Worm (Caenorhabditis elegans) whole organism, early embryonic: ENCODE measurements around the gene M28.10.

ENCODE experiments used
- B0310.2 ChIP-seq: sonication (generic microtip); optimal IDR thresholded peaks from 2 replicates; lab custom pipeline; 2016; ENCODE audit warnings: mild to moderate bottlenecking, missing genetic modification characterization, missing compliant biosample characterization
- F13C5.2 ChIP-seq: sonication (generic microtip); optimal IDR thresholded peaks from 2 replicates; lab custom pipeline; 2017; ENCODE audit warnings: mild to moderate bottlenecking, missing genetic modification characterization, inconsistent platforms, missing compliant biosample characterization
- aly-1 ChIP-seq: sonication (generic microtip); optimal IDR thresholded peaks from 2 replicates; lab custom pipeline; 2016; ENCODE audit warnings: missing genetic modification characterization, missing compliant biosample characterization
- ama-1 ChIP-seq: fragments of 150-350 bp; optimal IDR thresholded peaks from 2 replicates; lab custom pipeline; 2014
- ceh-13 ChIP-seq: fragments of 200-800 bp; sonication (Bioruptor generic); optimal IDR thresholded peaks from 2 replicates; lab custom pipeline; 2018; ENCODE audit warnings: mild to moderate bottlenecking, missing genetic modification characterization, missing compliant biosample characterization
- ceh-36 ChIP-seq: sonication (generic microtip); optimal IDR thresholded peaks from 2 replicates; lab custom pipeline; 2016; ENCODE audit warnings: missing genetic modification characterization, inconsistent platforms, missing compliant biosample characterization
- ets-7 ChIP-seq: sonication (generic microtip); optimal IDR thresholded peaks from 2 replicates; lab custom pipeline; 2016; ENCODE audit warnings: missing genotype, missing genetic modification characterization, missing compliant biosample characterization
- flt-1 ChIP-seq: fragments of 200-800 bp; sonication (Bioruptor generic); IDR thresholded peaks from 2 replicates; pipeline ENCODE4 v1.3.6; 2022; ENCODE audit warnings: missing genetic modification characterization, missing compliant biosample characterization
- hmbx-1 ChIP-seq: sonication (generic microtip); optimal IDR thresholded peaks from 2 replicates; lab custom pipeline; 2016; ENCODE audit warnings: mild to moderate bottlenecking, missing genetic modification characterization, missing compliant biosample characterization
- hmg-4 ChIP-seq: fragments of 200-800 bp; sonication (Bioruptor generic); optimal IDR thresholded peaks from 2 replicates; lab custom pipeline; 2018; ENCODE audit warnings: mild to moderate bottlenecking, missing genetic modification characterization, missing compliant biosample characterization
- hnd-1 ChIP-seq: sonication (generic microtip); optimal IDR thresholded peaks from 2 replicates; lab custom pipeline; 2016; ENCODE audit warnings: missing genetic modification characterization, missing compliant biosample characterization
- pes-1 ChIP-seq: fragments of 200-800 bp; sonication (Bioruptor generic); IDR thresholded peaks from 2 replicates; pipeline ENCODE4 v1.3.6; 2022; ENCODE audit warnings: missing genetic modification reagents, missing genetic modification characterization, missing compliant biosample characterization
- scrt-1 ChIP-seq: fragments of 200-800 bp; sonication (Bioruptor generic); IDR thresholded peaks from 2 replicates; pipeline ENCODE4 v1.3.6; 2022; ENCODE audit warnings: missing genetic modification characterization, missing compliant biosample characterization
- sea-1 ChIP-seq: fragments of 200-800 bp; sonication (Bioruptor generic); conservative IDR thresholded peaks from 2 replicates; pipeline ENCODE4 v1.3.6; 2022; ENCODE audit warnings: missing genetic modification characterization, missing compliant biosample characterization
- tbx-11 ChIP-seq: fragments of 200-800 bp; sonication (Bioruptor generic); IDR thresholded peaks from 2 replicates; pipeline ENCODE4 v1.3.6; 2022; ENCODE audit warnings: missing genetic modification characterization, missing compliant biosample characterization
- tbx-37 ChIP-seq: fragments of 200-800 bp; sonication (Bioruptor generic); conservative IDR thresholded peaks from 2 replicates; pipeline ENCODE4 v1.3.6; 2022; ENCODE audit warnings: missing genetic modification reagents, missing genetic modification characterization, missing compliant biosample characterization
- tra-4 ChIP-seq: sonication (generic microtip); optimal IDR thresholded peaks from 2 replicates; lab custom pipeline; 2017; ENCODE audit warnings: missing genetic modification characterization, missing compliant biosample characterization

The M28.10 gene

DNA sequence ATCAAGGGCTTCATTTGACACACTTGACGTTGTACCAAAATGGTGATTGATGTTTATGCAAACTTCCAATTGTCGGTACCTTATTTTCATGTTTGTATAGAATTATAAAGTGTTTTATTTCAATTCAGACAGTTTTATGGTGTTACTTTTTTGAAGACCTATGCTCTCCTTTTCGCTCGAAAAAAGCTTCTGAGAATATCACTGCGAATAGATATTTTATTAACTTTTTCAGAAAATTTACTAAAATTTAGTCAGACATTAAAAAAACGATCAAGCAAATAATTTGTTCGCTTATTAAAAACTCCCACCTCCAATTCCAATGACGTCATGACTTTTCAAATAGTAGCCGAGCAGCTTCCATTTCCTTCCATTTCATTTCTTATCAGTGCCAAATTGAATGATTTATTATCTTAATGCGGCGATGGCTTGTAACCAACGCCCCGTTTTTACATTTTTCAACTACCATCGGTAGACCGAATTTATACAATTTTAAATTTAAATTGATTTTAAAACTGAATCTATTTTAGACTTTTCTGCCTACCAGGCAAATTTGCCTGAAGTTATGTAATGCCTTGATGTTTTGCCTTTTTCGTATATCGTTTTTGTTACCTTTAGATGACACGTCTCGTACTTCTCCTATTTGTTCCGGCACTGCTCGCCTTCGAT is at the start of gene M28.10:
TSS of gene M28.10 (plus strand) at position 616 of the 666 bp plus-strand sequence.
- TF ChIP-seq ama-1 (lab: Kevin White, UChicago) (no peak), B0310.2 (tag; lab: Kevin White, UChicago) (no peak), hmg-4 (GFP tag; lab: Kevin White, UChicago) (no peak), tra-4 (no peak), sea-1 (GFP tag; lab: Robert Waterston, UW) (no peak), ceh-13 (GFP tag; lab: Kevin White, UChicago) (no peak)

DNA sequence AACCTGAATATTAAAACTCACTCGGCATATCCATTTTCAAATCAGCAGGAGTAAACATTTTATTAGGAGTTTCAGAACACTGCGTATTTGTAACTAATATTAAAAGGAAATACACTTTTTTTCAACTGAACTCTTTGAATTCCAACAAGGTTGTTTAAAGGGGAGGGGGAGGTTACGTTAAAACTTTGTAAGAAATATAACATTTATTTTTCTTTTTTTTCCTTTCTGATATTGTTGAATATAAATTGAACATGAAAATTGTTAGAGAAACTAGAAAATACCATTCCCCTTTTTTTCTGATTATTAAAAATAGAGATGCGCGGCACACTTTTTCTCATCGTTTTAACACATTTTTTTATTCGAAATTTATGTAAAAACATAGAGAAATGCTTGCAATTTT is 49.3 kb upstream of the M28.10 start, which contains the start of gene C14A4.8:
TSS of gene C14A4.8 (minus strand) at position 101 of the 400 bp plus-strand sequence.
- no peak for TF ChIP-seq scrt-1 (GFP tag; lab: Robert Waterston, UW)

DNA sequence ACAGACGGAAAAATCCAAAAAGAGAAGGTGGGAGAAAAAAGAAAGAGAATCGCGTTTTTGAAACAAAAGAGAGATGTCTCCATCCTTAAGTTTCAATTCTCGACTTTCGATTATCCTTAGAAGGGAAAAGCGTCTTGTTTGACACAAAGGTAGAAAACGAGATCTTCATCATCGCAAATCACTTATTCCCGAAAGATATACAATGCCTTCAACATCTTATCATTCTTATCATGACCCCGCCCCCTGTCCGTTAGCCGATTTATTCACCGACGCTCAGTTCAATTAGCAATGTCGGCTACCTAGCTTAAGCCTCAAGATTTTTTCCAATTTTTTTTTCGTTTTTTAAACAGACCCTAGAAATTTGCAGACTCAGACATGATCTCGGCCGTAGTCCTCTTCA is 48.3 kb upstream of the M28.10 start, which contains the start of gene C14A4.9:
TSS of gene C14A4.9 (plus strand) at position 368 of the 400 bp plus-strand sequence.
- TF ChIP-seq flt-1 (GFP tag; lab: Robert Waterston, UW), result no peak
- no peak for TF ChIP-seq scrt-1 (GFP tag; lab: Robert Waterston, UW)
- TF ChIP-seq ceh-36 (tag; lab: Kevin White, UChicago), result no peak
- no peak for TF ChIP-seq tbx-11 (GFP tag; lab: Robert Waterston, UW)
- TF ChIP-seq F13C5.2 (tag; lab: Kevin White, UChicago), result no peak
- TF ChIP-seq hmbx-1 (tag; lab: Kevin White, UChicago), result no peak

DNA sequence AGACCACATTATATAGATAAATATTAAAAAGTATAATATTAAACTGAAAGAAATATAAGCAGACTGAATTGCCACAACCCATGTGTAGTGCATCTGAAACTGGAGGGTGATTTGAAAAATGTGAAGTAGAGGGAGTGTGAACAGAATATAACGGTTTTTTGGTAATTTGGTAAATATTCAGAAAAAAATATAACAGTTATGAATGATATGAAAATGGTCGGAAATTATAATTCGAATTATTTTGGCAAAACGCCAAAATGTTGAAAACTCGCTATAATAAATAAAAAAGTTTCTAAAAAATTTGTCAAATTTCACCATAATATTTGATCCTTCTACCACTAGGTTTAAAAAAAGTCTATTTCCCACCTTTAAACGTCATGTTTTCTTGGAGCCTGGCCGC is 45.1 kb upstream of the M28.10 start, which contains the start of gene srv-2:
TSS of gene srv-2 (minus strand) at position 101 of the 400 bp plus-strand sequence.
- TF ChIP-seq pes-1, result no peak
- no peak for TF ChIP-seq aly-1 (tag; lab: Kevin White, UChicago)
- no peak for TF ChIP-seq hmbx-1 (tag; lab: Kevin White, UChicago)
- no peak for TF ChIP-seq scrt-1 (GFP tag; lab: Robert Waterston, UW)
- TF ChIP-seq tra-4, result no peak
- no peak for TF ChIP-seq ceh-13 (GFP tag; lab: Kevin White, UChicago)
- TF ChIP-seq hnd-1, result no peak
- no peak for TF ChIP-seq flt-1 (GFP tag; lab: Robert Waterston, UW)
- TF ChIP-seq F13C5.2 (tag; lab: Kevin White, UChicago), result no peak
- TF ChIP-seq sea-1 (GFP tag; lab: Robert Waterston, UW), result no peak
- no peak for TF ChIP-seq tbx-37 (GFP tag; lab: Robert Waterston, UW)
- TF ChIP-seq B0310.2 (tag; lab: Kevin White, UChicago), result no peak
- no peak for TF ChIP-seq tbx-11 (GFP tag; lab: Robert Waterston, UW)
- no peak for TF ChIP-seq ceh-36 (tag; lab: Kevin White, UChicago)
- no peak for TF ChIP-seq hmg-4 (GFP tag; lab: Kevin White, UChicago)
- TF ChIP-seq ama-1 (lab: Kevin White, UChicago), result no peak
- TF ChIP-seq ets-7, result no peak

DNA sequence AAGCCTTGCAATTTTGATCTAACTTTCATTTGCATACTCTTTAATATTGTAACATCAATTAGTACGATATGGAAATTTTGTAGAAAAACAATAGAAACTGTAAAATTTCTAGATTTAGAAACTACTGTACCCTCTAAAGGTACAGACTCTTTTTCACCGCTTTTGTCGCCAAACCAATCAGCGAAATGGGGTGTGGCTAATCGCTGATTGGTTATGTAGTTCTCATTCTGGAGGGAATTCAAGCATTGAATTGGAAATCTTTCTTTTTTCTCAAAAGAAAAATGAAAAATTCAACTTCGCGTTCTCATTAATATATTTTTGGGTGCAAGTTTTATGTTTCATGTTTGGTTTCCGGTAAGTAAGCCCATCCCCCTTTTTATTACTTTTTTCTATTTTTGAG is 43.8 kb upstream of the M28.10 start:
- TF ChIP-seq tra-4, result no peak
- no peak for TF ChIP-seq scrt-1 (GFP tag; lab: Robert Waterston, UW)
- no peak for TF ChIP-seq aly-1 (tag; lab: Kevin White, UChicago)
- no peak for TF ChIP-seq sea-1 (GFP tag; lab: Robert Waterston, UW)
- no peak for TF ChIP-seq pes-1
- no peak for TF ChIP-seq hnd-1
- no peak for TF ChIP-seq flt-1 (GFP tag; lab: Robert Waterston, UW)
- TF ChIP-seq hmg-4 (GFP tag; lab: Kevin White, UChicago), result no peak
- TF ChIP-seq tbx-37 (GFP tag; lab: Robert Waterston, UW), result no peak
- TF ChIP-seq B0310.2 (tag; lab: Kevin White, UChicago), result no peak
- TF ChIP-seq ceh-36 (tag; lab: Kevin White, UChicago), result no peak
- TF ChIP-seq ama-1 (lab: Kevin White, UChicago), result no peak
- TF ChIP-seq ets-7, result no peak
- no peak for TF ChIP-seq F13C5.2 (tag; lab: Kevin White, UChicago)
- no peak for TF ChIP-seq hmbx-1 (tag; lab: Kevin White, UChicago)

DNA sequence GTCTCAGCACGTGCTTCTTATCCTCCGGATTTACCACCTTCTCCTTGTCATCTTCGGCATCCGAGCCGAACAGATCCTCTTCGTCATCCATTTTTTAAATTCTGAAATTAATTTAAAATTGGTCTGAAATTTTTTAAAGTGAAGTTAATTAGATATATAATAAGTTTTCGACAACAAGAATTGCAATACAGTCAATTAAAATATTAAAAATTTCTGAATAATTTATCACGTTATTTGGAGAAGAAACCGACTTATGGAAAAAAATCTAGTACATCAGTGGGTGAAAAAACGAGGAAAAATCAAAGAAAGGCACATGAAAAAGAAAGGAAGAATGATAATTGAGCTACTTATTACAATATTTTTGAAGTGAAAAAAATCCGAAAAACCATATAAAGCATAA is 41.8 kb upstream of the M28.10 start, which contains the start of gene taf-13:
TSS of gene taf-13 (minus strand) at position 101 of the 400 bp plus-strand sequence.
- TF ChIP-seq aly-1 (tag; lab: Kevin White, UChicago) (no peak), ceh-36 (tag; lab: Kevin White, UChicago) (no peak), B0310.2 (tag; lab: Kevin White, UChicago) (no peak), tbx-11 (GFP tag; lab: Robert Waterston, UW) (no peak), tbx-37 (GFP tag; lab: Robert Waterston, UW) (no peak), ets-7 (no peak), sea-1 (GFP tag; lab: Robert Waterston, UW) (no peak), pes-1 (no peak), hmbx-1 (tag; lab: Kevin White, UChicago) (no peak), scrt-1 (GFP tag; lab: Robert Waterston, UW) (no peak), flt-1 (GFP tag; lab: Robert Waterston, UW) (no peak), hnd-1 (no peak), hmg-4 (GFP tag; lab: Kevin White, UChicago) (no peak), F13C5.2 (tag; lab: Kevin White, UChicago) (no peak)

DNA sequence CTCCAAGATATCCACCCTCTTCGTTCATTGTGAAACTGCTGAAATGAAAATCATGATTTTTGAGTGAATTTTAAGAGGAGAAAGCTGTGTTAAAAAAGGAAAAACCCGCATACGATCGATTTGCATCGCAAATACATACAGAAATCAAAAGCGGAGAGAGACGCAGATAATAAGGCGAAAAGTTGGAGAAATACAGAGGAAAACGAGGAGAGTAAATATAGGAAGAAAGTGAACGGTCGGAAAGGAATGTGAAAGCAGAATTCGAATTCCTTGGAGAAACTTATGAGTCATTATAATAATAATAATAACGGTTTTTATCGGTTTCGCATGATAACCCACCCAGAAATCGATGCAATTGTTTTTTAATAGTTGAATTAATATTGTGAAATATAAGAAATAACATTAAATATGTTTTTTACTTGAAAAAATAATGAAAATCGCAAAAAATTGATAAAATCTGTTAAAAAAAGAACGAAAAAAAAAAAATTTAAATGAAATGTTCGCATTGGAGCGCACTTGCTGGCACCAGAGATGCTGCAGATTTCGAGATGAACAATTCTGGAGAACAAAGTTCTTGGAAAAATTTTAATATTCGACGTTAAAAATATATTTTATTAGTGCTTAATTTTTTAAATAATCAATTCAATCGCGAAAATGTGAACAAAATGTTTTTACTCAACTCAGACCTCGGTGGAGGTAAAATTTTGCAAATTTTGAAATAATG is 39.9 kb upstream of the M28.10 start, which contains the start of gene ccm-3:
TSS of gene ccm-3 (minus strand) at position 38 of the 724 bp plus-strand sequence.
- TF ChIP-seq tbx-37 (GFP tag; lab: Robert Waterston, UW) (no peak), ceh-13 (GFP tag; lab: Kevin White, UChicago) (no peak), hmbx-1 (tag; lab: Kevin White, UChicago) (no peak)
